Worm (Caenorhabditis elegans) whole organism, mixed stage, embryonic: ENCODE measurements around the gene Y43F8C.11.

Experiments used
- M03D4.4 ChIP-seq: sonication (generic microtip); optimal IDR thresholded peaks from 2 replicates; lab custom pipeline; 2017; ENCODE audit warnings: mild to moderate bottlenecking, missing genetic modification characterization, missing compliant biosample characterization
- bed-3 ChIP-seq: fragments of 200-800 bp; sonication (Bioruptor generic); optimal IDR thresholded peaks from 3 replicates; lab custom pipeline; 2018; ENCODE audit warnings: mild to moderate bottlenecking, missing genetic modification characterization, moderate library complexity, missing compliant biosample characterization
- blmp-1 ChIP-seq: fragments of 150-350 bp; optimal IDR thresholded peaks from 2 replicates; lab custom pipeline; 2014; ENCODE audit warnings: missing biosample characterization, missing genetic modification characterization
- ceh-39 ChIP-seq: fragments of 150-350 bp; optimal IDR thresholded peaks from 2 replicates; lab custom pipeline; 2014; ENCODE audit warnings: missing biosample characterization, missing genetic modification characterization
- ceh-43 ChIP-seq: fragments of 200-800 bp; sonication (Bioruptor generic); optimal IDR thresholded peaks from 2 replicates; lab custom pipeline; 2018; ENCODE audit warnings: mild to moderate bottlenecking, missing genetic modification characterization, moderate library complexity, missing compliant biosample characterization
- ceh-83 ChIP-seq: fragments of 200-800 bp; sonication (Bioruptor generic); optimal IDR thresholded peaks from 2 replicates; lab custom pipeline; 2018; ENCODE audit warnings: mild to moderate bottlenecking, missing genetic modification characterization, missing compliant biosample characterization
- ces-1 ChIP-seq: fragments of 150-350 bp; optimal IDR thresholded peaks from 2 replicates; lab custom pipeline; 2014; ENCODE audit warnings: missing biosample characterization, missing genetic modification reagents, missing genetic modification characterization
- cnd-1 ChIP-seq: fragments of 200-800 bp; sonication (Bioruptor generic); optimal IDR thresholded peaks from 2 replicates; lab custom pipeline; 2018; ENCODE audit warnings: mild to moderate bottlenecking, missing genetic modification characterization, missing compliant biosample characterization
- drap-1 ChIP-seq: fragments of 200-800 bp; sonication (Bioruptor generic); optimal IDR thresholded peaks from 3 replicates; lab custom pipeline; 2018; ENCODE audit warnings: mild to moderate bottlenecking, missing genetic modification characterization, missing compliant biosample characterization
- elt-1 ChIP-seq: sonication (generic microtip); optimal IDR thresholded peaks from 2 replicates; lab custom pipeline; 2017; ENCODE audit warnings: missing genetic modification characterization, mild to moderate bottlenecking, missing compliant biosample characterization, antibody characterized with exemption, moderate library complexity, borderline replicate concordance; ENCODE audit not compliant: insufficient read depth
- elt-3 ChIP-seq: fragments of 150-350 bp; optimal IDR thresholded peaks from 2 replicates; lab custom pipeline; 2014; ENCODE audit warnings: missing biosample characterization, missing genetic modification characterization
- flh-1 ChIP-seq: fragments of 200-800 bp; sonication (Bioruptor generic); optimal IDR thresholded peaks from 2 replicates; lab custom pipeline; 2018; ENCODE audit warnings: mild to moderate bottlenecking, missing genetic modification characterization, moderate library complexity, missing compliant biosample characterization
- ham-2 ChIP-seq: fragments of 200-800 bp; sonication (Bioruptor generic); optimal IDR thresholded peaks from 2 replicates; lab custom pipeline; 2018; ENCODE audit warnings: mild to moderate bottlenecking, missing genetic modification characterization, missing compliant biosample characterization
- hlh-1 ChIP-seq: fragments of 150-350 bp; optimal IDR thresholded peaks from 2 replicates; lab custom pipeline; 2014; ENCODE audit warnings: missing biosample characterization, missing genetic modification reagents, missing genetic modification characterization
- lin-13 ChIP-seq: fragments of 150-350 bp; optimal IDR thresholded peaks from 2 replicates; lab custom pipeline; 2014; ENCODE audit warnings: missing biosample characterization, missing genetic modification characterization
- lin-32 ChIP-seq: fragments of 200-800 bp; sonication (Bioruptor generic); optimal IDR thresholded peaks from 2 replicates; lab custom pipeline; 2018; ENCODE audit warnings: mild to moderate bottlenecking, missing genetic modification characterization, missing compliant biosample characterization
- lsy-2 ChIP-seq: fragments of 150-350 bp; optimal IDR thresholded peaks from 2 replicates; lab custom pipeline; 2014; ENCODE audit warnings: missing biosample characterization, missing genetic modification characterization
- mab-5 ChIP-seq: fragments of 150-350 bp; optimal IDR thresholded peaks from 2 replicates; lab custom pipeline; 2014; ENCODE audit warnings: missing biosample characterization, missing genetic modification characterization
- mep-1 ChIP-seq: fragments of 150-350 bp; optimal IDR thresholded peaks from 2 replicates; lab custom pipeline; 2017; ENCODE audit warnings: missing biosample characterization, missing genetic modification reagents, missing genetic modification characterization, inconsistent platforms
- mls-2 ChIP-seq: sonication (generic microtip); optimal IDR thresholded peaks from 2 replicates; lab custom pipeline; 2016; ENCODE audit warnings: mild to moderate bottlenecking, missing genetic modification characterization, moderate library complexity, missing compliant biosample characterization
- nhr-12 ChIP-seq: fragments of 150-350 bp; optimal IDR thresholded peaks from 2 replicates; lab custom pipeline; 2014; ENCODE audit warnings: missing biosample characterization, missing genetic modification characterization
- nhr-2 ChIP-seq: fragments of 150-350 bp; optimal IDR thresholded peaks from 2 replicates; lab custom pipeline; 2014; ENCODE audit warnings: missing biosample characterization, missing genetic modification characterization
- nhr-237 ChIP-seq: fragments of 150-350 bp; optimal IDR thresholded peaks from 2 replicates; lab custom pipeline; 2014; ENCODE audit warnings: missing biosample characterization, missing genetic modification characterization
- nhr-28 ChIP-seq: fragments of 150-350 bp; optimal IDR thresholded peaks from 2 replicates; lab custom pipeline; 2014; ENCODE audit warnings: missing biosample characterization, missing genetic modification characterization
- nhr-76 ChIP-seq: sonication (generic microtip); optimal IDR thresholded peaks from 2 replicates; lab custom pipeline; 2017; ENCODE audit warnings: missing biosample characterization, missing genetic modification characterization
- pha-4 ChIP-seq: fragments of 150-350 bp; optimal IDR thresholded peaks from 2 replicates; lab custom pipeline; 2018; ENCODE audit warnings: missing biosample characterization, missing genetic modification reagents, missing genetic modification characterization
- sem-2 ChIP-seq: fragments of 200-800 bp; sonication (Bioruptor generic); optimal IDR thresholded peaks from 2 replicates; lab custom pipeline; 2018; ENCODE audit warnings: mild to moderate bottlenecking, missing genetic modification characterization, missing compliant biosample characterization
- snpc-4 ChIP-seq: fragments of 150-350 bp; optimal IDR thresholded peaks from 2 replicates; lab custom pipeline; 2014; ENCODE audit warnings: missing biosample characterization, missing genetic modification characterization
- sptf-1 ChIP-seq: sonication (generic microtip); optimal IDR thresholded peaks from 2 replicates; lab custom pipeline; 2017; ENCODE audit warnings: mild to moderate bottlenecking, missing genetic modification characterization, moderate library complexity, missing compliant biosample characterization
- tbx-8 ChIP-seq: fragments of 200-800 bp; sonication (Bioruptor generic); optimal IDR thresholded peaks from 2 replicates; lab custom pipeline; 2018; ENCODE audit warnings: mild to moderate bottlenecking, missing genetic modification characterization, moderate library complexity, missing compliant biosample characterization
- unc-120 ChIP-seq: sonication (generic microtip); optimal IDR thresholded peaks from 2 replicates; lab custom pipeline; 2017; ENCODE audit warnings: missing genetic modification characterization, missing compliant biosample characterization; ENCODE audit not compliant: poor library complexity, severe bottlenecking
- unc-39 ChIP-seq: fragments of 150-350 bp; optimal IDR thresholded peaks from 2 replicates; lab custom pipeline; 2014; ENCODE audit warnings: missing biosample characterization, missing genetic modification characterization
- unc-62 ChIP-seq: fragments of 150-350 bp; optimal IDR thresholded peaks from 2 replicates; lab custom pipeline; 2014; ENCODE audit warnings: missing biosample characterization, missing genetic modification reagents, missing genetic modification characterization
- zip-8 ChIP-seq: fragments of 150-350 bp; optimal IDR thresholded peaks from 2 replicates; lab custom pipeline; 2014; ENCODE audit warnings: missing biosample characterization, missing genetic modification characterization
- ztf-11 ChIP-seq: fragments of 150-350 bp; optimal IDR thresholded peaks from 2 replicates; lab custom pipeline; 2014; ENCODE audit warnings: missing biosample characterization, missing genetic modification characterization

Y43F8C.11 gene

DNA sequence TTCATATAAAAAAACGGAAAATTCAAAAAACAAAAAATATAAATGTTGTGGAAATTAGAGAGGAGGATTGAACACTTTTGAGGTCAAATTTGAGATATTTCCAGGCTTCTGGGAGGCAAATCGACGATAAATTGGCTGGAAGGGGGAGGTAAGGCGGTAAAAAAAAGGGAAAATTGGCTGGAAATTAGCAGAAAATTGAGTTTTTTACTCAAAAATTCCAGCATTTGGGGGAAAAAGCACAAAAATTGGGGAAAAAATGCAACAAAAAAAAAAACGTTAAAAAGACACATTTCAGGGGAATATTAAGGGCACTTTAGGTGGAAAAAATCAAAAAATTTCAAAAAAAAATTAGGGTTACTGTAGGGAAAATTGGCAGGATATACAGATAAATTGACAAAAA is 35.9 kb upstream of the Y43F8C.11 start:
- TF ChIP-seq blmp-1 (tag; lab: Kevin White, UChicago) (no peak), sptf-1 (tag; lab: Kevin White, UChicago) (peak; percentile 19)

ce11 chrV:19635525-19636193 is 34.4 kb upstream of the Y43F8C.11 start:
- peak; percentile 14 for TF ChIP-seq drap-1 (GFP tag; lab: Kevin White, UChicago)
- TF ChIP-seq, all 35 proteins: peak for 1; not testable (repeated sequence) for 34

DNA sequence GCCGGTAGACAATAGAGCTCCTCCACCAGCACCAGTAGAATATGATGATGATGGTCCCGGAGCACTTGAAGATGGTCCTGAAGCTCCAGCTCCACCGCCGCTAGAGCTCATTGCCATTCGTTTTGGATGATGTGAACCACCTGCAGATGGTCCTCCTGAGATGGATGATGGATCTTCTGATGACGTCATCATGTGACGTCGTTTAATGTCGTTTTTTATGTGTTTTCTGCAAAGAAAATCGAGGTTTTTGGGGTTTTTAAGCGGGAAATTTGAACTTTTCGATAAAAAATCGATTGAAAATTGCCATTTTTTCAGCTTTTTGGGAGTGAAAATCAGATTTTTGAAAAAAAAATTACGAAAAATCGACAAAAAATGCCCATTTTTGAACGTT is 33.9 kb upstream of the Y43F8C.11 start:
- TF ChIP-seq unc-120 (tag; lab: Kevin White, UChicago) (no peak), lsy-2 (no peak), zip-8 (tag; lab: Kevin White, UChicago) (peak; percentile 93)

DNA sequence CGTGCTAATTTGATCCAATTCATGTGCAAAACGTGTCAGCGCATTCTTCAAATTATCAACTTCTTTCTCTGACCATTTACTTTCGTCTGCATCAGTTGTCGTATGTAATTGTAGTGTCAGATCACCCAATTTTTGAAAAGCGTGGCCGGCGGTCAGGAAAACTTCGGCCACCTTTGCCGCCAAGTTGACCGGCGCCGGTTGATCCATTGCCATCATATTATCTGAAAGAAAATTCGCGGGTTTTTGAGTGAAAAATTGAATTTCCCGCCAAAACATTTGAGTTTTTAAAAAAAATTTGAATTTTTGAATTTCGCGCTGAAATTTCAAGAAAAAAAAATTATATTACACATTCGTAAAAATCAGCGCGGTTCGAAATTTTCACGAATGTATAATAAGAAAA is 32.2 kb upstream of the Y43F8C.11 start:
- TF ChIP-seq bed-3 (GFP tag; lab: Kevin White, UChicago) (no peak), nhr-237 (tag; lab: Kevin White, UChicago) (no peak), lin-32 (GFP tag; lab: Kevin White, UChicago) (no peak), nhr-76 (no peak)

DNA sequence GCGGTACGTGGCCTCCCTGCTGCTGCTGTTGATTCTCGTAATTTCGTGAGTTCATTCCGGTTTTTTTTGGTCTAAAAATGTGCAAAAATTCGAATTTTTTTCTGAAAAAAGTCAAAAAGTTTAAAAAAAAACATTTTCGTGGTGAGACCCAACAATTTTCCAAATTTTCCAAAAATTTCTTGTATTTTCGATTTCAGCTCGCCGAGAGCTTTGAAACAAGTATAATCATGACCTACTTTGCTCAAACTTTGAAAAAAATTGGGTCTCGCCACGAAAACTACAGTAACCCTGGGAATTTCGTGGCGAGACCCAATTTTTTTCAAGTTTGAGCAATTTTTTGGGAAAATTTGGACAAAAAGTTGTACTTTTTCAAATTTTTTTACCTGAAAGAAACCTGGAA is 29.3 kb upstream of the Y43F8C.11 start, which contains the start of gene Y43F8C.6:
Gene Y43F8C.6 (minus strand): TSS at position 101 of the 400 bp plus-strand sequence.
- TF ChIP-seq nhr-2 (tag; lab: Kevin White, UChicago) (no peak), M03D4.4 (tag; lab: Kevin White, UChicago) (no peak), cnd-1 (no peak), sem-2 (no peak), lsy-2 (no peak), ceh-39 (tag; lab: Kevin White, UChicago) (no peak), zip-8 (tag; lab: Kevin White, UChicago) (no peak)

ce11 chrV:19643015-19643414 is 27.0 kb upstream of the Y43F8C.11 start:
- TF ChIP-seq elt-1 (tag; lab: Kevin White, UChicago), result peak; percentile 42
- TF ChIP-seq sptf-1 (tag; lab: Kevin White, UChicago), result peak; percentile 99
- peak; percentile 90 for TF ChIP-seq mep-1 (tag; lab: Kevin White, UChicago)
- peak; percentile 97 for TF ChIP-seq flh-1 (GFP tag; lab: Kevin White, UChicago)
- TF ChIP-seq unc-62, result peak; percentile 72
- TF ChIP-seq M03D4.4 (tag; lab: Kevin White, UChicago), result peak; percentile 98
- TF ChIP-seq lsy-2, result peak; percentile 82
- TF ChIP-seq nhr-76, result peak; percentile 9
- peak; percentile 63 for TF ChIP-seq nhr-237 (tag; lab: Kevin White, UChicago)
- TF ChIP-seq mls-2, result peak; percentile 99
- peak; percentile 98 for TF ChIP-seq cnd-1
- peak; percentile 95 for TF ChIP-seq bed-3 (GFP tag; lab: Kevin White, UChicago)
- TF ChIP-seq hlh-1 (tag; lab: Kevin White, UChicago), result peak; percentile 51
- TF ChIP-seq nhr-12 (tag; lab: Kevin White, UChicago), result peak; percentile 49
- TF ChIP-seq blmp-1 (tag; lab: Kevin White, UChicago), result no peak
- no peak for TF ChIP-seq snpc-4
- peak; percentile 100 for TF ChIP-seq drap-1 (GFP tag; lab: Kevin White, UChicago)
- TF ChIP-seq ceh-83 (GFP tag; lab: Kevin White, UChicago), result peak; percentile 99
- peak; percentile 96 for TF ChIP-seq sem-2
- TF ChIP-seq elt-3 (tag; lab: Kevin White, UChicago), result peak; percentile 44
- peak; percentile 96 for TF ChIP-seq lin-13 (tag; lab: Kevin White, UChicago)
- peak; percentile 64 for TF ChIP-seq ces-1 (GFP tag; lab: Kevin White, UChicago)
- TF ChIP-seq tbx-8 (GFP tag; lab: Kevin White, UChicago), result peak; percentile 97
- peak; percentile 98 for TF ChIP-seq unc-120 (tag; lab: Kevin White, UChicago)
- TF ChIP-seq ztf-11 (tag; lab: Kevin White, UChicago), result peak; percentile 93
- TF ChIP-seq ham-2 (GFP tag; lab: Kevin White, UChicago), result peak; percentile 99
- TF ChIP-seq ceh-43 (GFP tag; lab: Kevin White, UChicago), result peak; percentile 97
- peak; percentile 95 for TF ChIP-seq pha-4 (tag; lab: Kevin White, UChicago)
- TF ChIP-seq nhr-28 (tag; lab: Kevin White, UChicago), result peak; percentile 87
- peak; percentile 98 for TF ChIP-seq lin-32 (GFP tag; lab: Kevin White, UChicago)
- no peak for TF ChIP-seq nhr-2 (tag; lab: Kevin White, UChicago)
- TF ChIP-seq ceh-39 (tag; lab: Kevin White, UChicago), result peak; percentile 19
- no peak for TF ChIP-seq mab-5 (tag; lab: Kevin White, UChicago)
- peak; percentile 56 for TF ChIP-seq unc-39
- no peak for TF ChIP-seq zip-8 (tag; lab: Kevin White, UChicago)
